Comparison of ENCODE assay signal across 1 fruit fly cellular context in genomic region chr3L:20444815-20445519, dm6.
A peak's percentile ranks its signal among the peaks of the same experiment; 100 is the strongest.
TF ChIP-seq lines count a peak whose summit lies in the region.

No protein-coding gene starts in this region.

TF ChIP-seq in whole organism, embryonic, 481 proteins besides CTCF, POLR2A, EP300 and RAD21 (continued from another document and continues in another):
- TF ChIP-seq Pdp1 (GFP tag; optimal IDR thresholded peaks at IDR 0.05; lab: Kevin White, UChicago): peak; percentile 13 to 49
- peak; percentile 44 for TF ChIP-seq mam (GFP tag; optimal IDR thresholded peaks at IDR 0.05; lab: Kevin White, UChicago)
- TF ChIP-seq gcm2 (GFP tag; optimal IDR thresholded peaks at IDR 0.05; lab: Kevin White, UChicago): peak; percentile 33
- TF ChIP-seq gem (tag; optimal IDR thresholded peaks at IDR 0.05; lab: Kevin White, UChicago): peak; percentile 92
- peak; percentile 84 for TF ChIP-seq BtbVII (GFP tag; optimal IDR thresholded peaks at IDR 0.05; lab: Kevin White, UChicago)
- TF ChIP-seq CG10147 (GFP tag; optimal IDR thresholded peaks at IDR 0.05; lab: Kevin White, UChicago): peak; percentile 78
- peak; percentile 80 for TF ChIP-seq MBD-R2 (GFP tag; IDR thresholded peaks at IDR 0.05; lab: Robert Waterston, UW)
- TF ChIP-seq CG12104 (GFP tag; optimal IDR thresholded peaks at IDR 0.05; lab: Kevin White, UChicago): peak; percentile 79
- TF ChIP-seq Dip3 (GFP tag; optimal IDR thresholded peaks at IDR 0.05; lab: Kevin White, UChicago): peak; percentile 9
- TF ChIP-seq CG17361 (GFP tag; IDR thresholded peaks at IDR 0.05; lab: Robert Waterston, UW): peak; percentile 92
- peak; percentile 14 for TF ChIP-seq MESR4 (GFP tag; optimal IDR thresholded peaks at IDR 0.05; lab: Kevin White, UChicago)
- peak; percentile 90 for TF ChIP-seq seq (GFP tag; IDR thresholded peaks at IDR 0.05; lab: Robert Waterston, UW)
- TF ChIP-seq inv (GFP tag; IDR thresholded peaks at IDR 0.05; lab: Robert Waterston, UW; ENCODE audit: partially characterized antibody): no peak
- TF ChIP-seq sens (GFP tag; lab: Kevin White, UChicago): peak; percentile 94
- peak; percentile 3 for TF ChIP-seq CG30020 (tag; optimal IDR thresholded peaks at IDR 0.05; lab: Kevin White, UChicago)
- TF ChIP-seq Aef1 (GFP tag; IDR thresholded peaks at IDR 0.05; lab: Robert Waterston, UW): peak; percentile 84
- peak; percentile 79 for TF ChIP-seq CG6272 (GFP tag; IDR thresholded peaks at IDR 0.05; lab: Robert Waterston, UW)
- TF ChIP-seq CG14667 (GFP tag; IDR thresholded peaks at IDR 0.05; lab: Robert Waterston, UW): peak; percentile 82
- peak; percentile 66 for TF ChIP-seq Dek (tag; optimal IDR thresholded peaks at IDR 0.05; lab: Kevin White, UChicago)
- no peak for TF ChIP-seq CG1792 (GFP tag; optimal IDR thresholded peaks at IDR 0.05; lab: Kevin White, UChicago)
- TF ChIP-seq BEAF-32 (GFP tag; optimal IDR thresholded peaks at IDR 0.05; lab: Kevin White, UChicago): no peak
- TF ChIP-seq CG4854 (GFP tag; optimal IDR thresholded peaks at IDR 0.05; lab: Kevin White, UChicago): peak; percentile 41
- TF ChIP-seq Ravus (GFP tag; IDR thresholded peaks at IDR 0.05; lab: Robert Waterston, UW): peak; percentile 80
- peak; percentile 84 for TF ChIP-seq tap (tag; optimal IDR thresholded peaks at IDR 0.05; lab: Kevin White, UChicago)
- TF ChIP-seq Mes4 (GFP tag; optimal IDR thresholded peaks at IDR 0.05; lab: Kevin White, UChicago): peak; percentile 15
- peak; percentile 70 for TF ChIP-seq CG14710 (tag; optimal IDR thresholded peaks at IDR 0.05; lab: Kevin White, UChicago)
- peak; percentile 87 for TF ChIP-seq Dbx (GFP tag; IDR thresholded peaks at IDR 0.05; lab: Robert Waterston, UW)
- TF ChIP-seq CG11695 (GFP tag; IDR thresholded peaks at IDR 0.05; lab: Robert Waterston, UW): peak; percentile 94
- no peak for TF ChIP-seq Kr (GFP tag; optimal IDR thresholded peaks at IDR 0.05; lab: Kevin White, UChicago)
- TF ChIP-seq CG7372 (GFP tag; IDR thresholded peaks at IDR 0.05; lab: Robert Waterston, UW): peak; percentile 87
- no peak for TF ChIP-seq slp2 (GFP tag; optimal IDR thresholded peaks at IDR 0.05; lab: Kevin White, UChicago)
- TF ChIP-seq CG1603 (tag; optimal IDR thresholded peaks at IDR 0.05; lab: Kevin White, UChicago): peak; percentile 90
- peak; percentile 94 for TF ChIP-seq Ada2b (GFP tag; IDR thresholded peaks at IDR 0.05; lab: Robert Waterston, UW)
- TF ChIP-seq sr (GFP tag; IDR thresholded peaks at IDR 0.05; lab: Robert Waterston, UW): peak; percentile 52; the same call in 1 of the 3 replicates
- TF ChIP-seq Atf-2 (GFP tag; optimal IDR thresholded peaks at IDR 0.05; lab: Kevin White, UChicago): no peak
- peak; percentile 94 for TF ChIP-seq zfh1 (GFP tag; IDR thresholded peaks at IDR 0.05; lab: Robert Waterston, UW)
- peak; percentile 83 for TF ChIP-seq CG17385 (GFP tag; optimal IDR thresholded peaks at IDR 0.05; lab: Kevin White, UChicago)
- no peak for TF ChIP-seq CG7745 (tag; optimal IDR thresholded peaks at IDR 0.05; lab: Kevin White, UChicago)
- TF ChIP-seq lola (GFP tag; optimal IDR thresholded peaks at IDR 0.05; lab: Kevin White, UChicago): peak in 1 of 3 experiments; percentile 60
- peak; percentile 74 for TF ChIP-seq CG17612 (GFP tag; IDR thresholded peaks at IDR 0.05; lab: Robert Waterston, UW)
- no peak for TF ChIP-seq CG14965 (GFP tag; optimal IDR thresholded peaks at IDR 0.05; lab: Kevin White, UChicago; ENCODE audit: borderline replicate concordance)
- peak; percentile 91 for TF ChIP-seq CG2712 (tag; optimal IDR thresholded peaks at IDR 0.05; lab: Kevin White, UChicago)
- TF ChIP-seq chif (GFP tag; optimal IDR thresholded peaks at IDR 0.05; lab: Kevin White, UChicago): peak; percentile 36 to 43
- peak; percentile 52 for TF ChIP-seq CG4360 (GFP tag; IDR thresholded peaks at IDR 0.05; lab: Robert Waterston, UW)
- TF ChIP-seq Lim3 (GFP tag; IDR thresholded peaks at IDR 0.05; lab: Robert Waterston, UW): peak; percentile 65; the same call in 1 of the 2 replicates
- peak; percentile 73 for TF ChIP-seq gcm (GFP tag; optimal IDR thresholded peaks at IDR 0.05; lab: Kevin White, UChicago)
- peak; percentile 10 for TF ChIP-seq tx (GFP tag; optimal IDR thresholded peaks at IDR 0.05; lab: Kevin White, UChicago)
- TF ChIP-seq CG34376 (GFP tag; optimal IDR thresholded peaks at IDR 0.05; lab: Kevin White, UChicago): peak; percentile 28
- TF ChIP-seq pzg (GFP tag; optimal IDR thresholded peaks at IDR 0.05; lab: Kevin White, UChicago): peak; percentile 0
- peak; percentile 84 for TF ChIP-seq CG8924 (tag; optimal IDR thresholded peaks at IDR 0.05; lab: Kevin White, UChicago)
- no peak for TF ChIP-seq crc (GFP tag; optimal IDR thresholded peaks at IDR 0.05; lab: Kevin White, UChicago)
- TF ChIP-seq wek (GFP tag; optimal IDR thresholded peaks at IDR 0.05; lab: Kevin White, UChicago): peak; percentile 49
- peak; percentile 92 for TF ChIP-seq sd (tag; optimal IDR thresholded peaks at IDR 0.05; lab: Kevin White, UChicago)
- TF ChIP-seq emc (GFP tag; optimal IDR thresholded peaks at IDR 0.05; lab: Kevin White, UChicago): no peak
- peak; percentile 58 for TF ChIP-seq kah (GFP tag; optimal IDR thresholded peaks at IDR 0.05; lab: Kevin White, UChicago)
- peak; percentile 85 for TF ChIP-seq Oaz (GFP tag; IDR thresholded peaks at IDR 0.05; lab: Robert Waterston, UW)
- no peak for TF ChIP-seq Dll (GFP tag; IDR thresholded peaks at IDR 0.05; lab: Robert Waterston, UW; ENCODE audit: partially characterized antibody)
- TF ChIP-seq Bteb2 (GFP tag; optimal IDR thresholded peaks at IDR 0.05; lab: Kevin White, UChicago): peak; percentile 29
- TF ChIP-seq CoRest (tag; optimal IDR thresholded peaks at IDR 0.05; lab: Kevin White, UChicago): peak; percentile 85
- peak; percentile 93 for TF ChIP-seq H15 (GFP tag; IDR thresholded peaks at IDR 0.05; lab: Robert Waterston, UW)
- TF ChIP-seq knrl (GFP tag; IDR thresholded peaks at IDR 0.05; lab: Robert Waterston, UW; ENCODE audit: partially characterized antibody): peak; percentile 35; the same call in 1 of the 3 replicates
- TF ChIP-seq Bgb (GFP tag; IDR thresholded peaks at IDR 0.05; lab: Robert Waterston, UW; ENCODE audit: partially characterized antibody): 0 out of 2 replicates have a peak, but pooled peaks have one; percentile 21
- TF ChIP-seq ftz-f1 (GFP tag; optimal IDR thresholded peaks at IDR 0.05; lab: Kevin White, UChicago): peak; percentile 3
- TF ChIP-seq CG30431 (GFP tag; optimal IDR thresholded peaks at IDR 0.05; lab: Kevin White, UChicago): peak; percentile 65
- no peak for TF ChIP-seq nerfin-2 (GFP tag; IDR thresholded peaks at IDR 0.05; lab: Robert Waterston, UW; ENCODE audit: partially characterized antibody)
- peak; percentile 73 for TF ChIP-seq cas (GFP tag; IDR thresholded peaks at IDR 0.05; lab: Robert Waterston, UW)
- TF ChIP-seq CG18599 (GFP tag; optimal IDR thresholded peaks at IDR 0.05; lab: Kevin White, UChicago): peak; percentile 87
- peak; percentile 92 for TF ChIP-seq row (GFP tag; IDR thresholded peaks at IDR 0.05; lab: Robert Waterston, UW)
- TF ChIP-seq Xrp1 (GFP tag; IDR thresholded peaks at IDR 0.05; lab: Robert Waterston, UW): peak; percentile 93
- TF ChIP-seq sug (tag; optimal IDR thresholded peaks at IDR 0.05; lab: Kevin White, UChicago): peak; percentile 53
- peak; percentile 86 for TF ChIP-seq CG30403 (GFP tag; optimal IDR thresholded peaks at IDR 0.05; lab: Kevin White, UChicago)
- peak; percentile 80 for TF ChIP-seq CG4820 (GFP tag; optimal IDR thresholded peaks at IDR 0.05; lab: Kevin White, UChicago)
- TF ChIP-seq CG1602 (GFP tag; optimal IDR thresholded peaks at IDR 0.05; lab: Kevin White, UChicago): peak; percentile 78
- peak; percentile 72; the same call in 1 of the 3 replicates for TF ChIP-seq jigr1 (GFP tag; IDR thresholded peaks at IDR 0.05; lab: Robert Waterston, UW)
- peak; percentile 85 for TF ChIP-seq gsb (GFP tag; IDR thresholded peaks at IDR 0.05; lab: Robert Waterston, UW)
- TF ChIP-seq pb (GFP tag; optimal IDR thresholded peaks at IDR 0.05; lab: Kevin White, UChicago): no peak
- peak; percentile 76 for TF ChIP-seq Chrac-16 (GFP tag; optimal IDR thresholded peaks at IDR 0.05; lab: Kevin White, UChicago)
- peak; percentile 83 for TF ChIP-seq Asciz (GFP tag; optimal IDR thresholded peaks at IDR 0.05; lab: Kevin White, UChicago)
- peak in 1 of 2 experiments; percentile 27 for TF ChIP-seq crp (GFP tag; optimal IDR thresholded peaks at IDR 0.05; lab: Kevin White, UChicago)
- no peak for TF ChIP-seq sima (GFP tag; optimal IDR thresholded peaks at IDR 0.05; lab: Kevin White, UChicago)
- peak; percentile 68 for TF ChIP-seq gt (GFP tag; IDR thresholded peaks at IDR 0.05; lab: Robert Waterston, UW)
- TF ChIP-seq zen2 (GFP tag; IDR thresholded peaks at IDR 0.05; lab: Robert Waterston, UW; ENCODE audit: partially characterized antibody): no peak
- peak; percentile 30; the same call in 1 of the 2 replicates for TF ChIP-seq Dip2 (GFP tag; IDR thresholded peaks at IDR 0.05; lab: Robert Waterston, UW)
- peak; percentile 81 for TF ChIP-seq wor (GFP tag; IDR thresholded peaks at IDR 0.05; lab: Robert Waterston, UW)
- peak; percentile 89 for TF ChIP-seq CG11504 (tag; optimal IDR thresholded peaks at IDR 0.05; lab: Kevin White, UChicago)
- TF ChIP-seq nom (GFP tag; optimal IDR thresholded peaks at IDR 0.05; lab: Kevin White, UChicago): peak; percentile 33
- TF ChIP-seq dm (GFP tag; optimal IDR thresholded peaks at IDR 0.05; lab: Kevin White, UChicago): no peak
- TF ChIP-seq otp (GFP tag; IDR thresholded peaks at IDR 0.05; lab: Robert Waterston, UW): peak; percentile 84
- peak; percentile 87 for TF ChIP-seq nmo (GFP tag; optimal IDR thresholded peaks at IDR 0.05; lab: Kevin White, UChicago)
- TF ChIP-seq CG13296 (GFP tag; optimal IDR thresholded peaks at IDR 0.05; lab: Kevin White, UChicago): peak; percentile 74
- peak; percentile 79 for TF ChIP-seq CG10267 (tag; optimal IDR thresholded peaks at IDR 0.05; lab: Kevin White, UChicago)
- TF ChIP-seq unpg (GFP tag; optimal IDR thresholded peaks at IDR 0.05; lab: Kevin White, UChicago): peak; percentile 93
- TF ChIP-seq Opbp (GFP tag; IDR thresholded peaks at IDR 0.05; lab: Robert Waterston, UW; ENCODE audit: partially characterized antibody): no peak
- TF ChIP-seq Ets97D (GFP tag; optimal IDR thresholded peaks at IDR 0.05; lab: Kevin White, UChicago): peak; percentile 13
- peak; percentile 90 for TF ChIP-seq E2f1 (GFP tag; IDR thresholded peaks at IDR 0.05; lab: Robert Waterston, UW)
- TF ChIP-seq CG2199 (GFP tag; IDR thresholded peaks at IDR 0.05; lab: Robert Waterston, UW): peak; percentile 95
- peak; percentile 75 for TF ChIP-seq Vsx1 (GFP tag; optimal IDR thresholded peaks at IDR 0.05; lab: Kevin White, UChicago)
- peak; percentile 80; the same call in 1 of the 2 replicates for TF ChIP-seq rib (GFP tag; IDR thresholded peaks at IDR 0.05; lab: Robert Waterston, UW)
- TF ChIP-seq sna (GFP tag; IDR thresholded peaks at IDR 0.05; lab: Robert Waterston, UW; ENCODE audit: partially characterized antibody): no peak
- 0 out of 2 replicates have a peak, but pooled peaks have one; percentile 27 for TF ChIP-seq tna (GFP tag; IDR thresholded peaks at IDR 0.05; lab: Robert Waterston, UW; ENCODE audit: partially characterized antibody)
- peak; percentile 87 for TF ChIP-seq ttk (GFP tag; IDR thresholded peaks at IDR 0.05; lab: Robert Waterston, UW)
- peak; percentile 66 for TF ChIP-seq CG4707 (GFP tag; optimal IDR thresholded peaks at IDR 0.05; lab: Kevin White, UChicago)
- no peak for TF ChIP-seq CG3838 (GFP tag; optimal IDR thresholded peaks at IDR 0.05; lab: Kevin White, UChicago)
- TF ChIP-seq Ssrp (tag; optimal IDR thresholded peaks at IDR 0.05; lab: Kevin White, UChicago): peak; percentile 82
- peak; percentile 53 for TF ChIP-seq CG31365 (tag; optimal IDR thresholded peaks at IDR 0.05; lab: Kevin White, UChicago)
- no peak for TF ChIP-seq z (GFP tag; IDR thresholded peaks at IDR 0.05; lab: Robert Waterston, UW)
- TF ChIP-seq lbe (GFP tag; optimal IDR thresholded peaks at IDR 0.05; lab: Kevin White, UChicago): peak; percentile 91
- TF ChIP-seq Optix (GFP tag; IDR thresholded peaks at IDR 0.05; lab: Robert Waterston, UW): peak; percentile 88
- peak; percentile 43 for TF ChIP-seq CG15696 (tag; optimal IDR thresholded peaks at IDR 0.05; lab: Kevin White, UChicago)
- TF ChIP-seq CG17829 (tag; optimal IDR thresholded peaks at IDR 0.05; lab: Kevin White, UChicago): peak; percentile 85
- TF ChIP-seq CG12391 (tag; optimal IDR thresholded peaks at IDR 0.05; lab: Kevin White, UChicago): peak; percentile 84
- TF ChIP-seq Nf-YC (tag; optimal IDR thresholded peaks at IDR 0.05; lab: Kevin White, UChicago): peak; percentile 47
- peak; percentile 90 for TF ChIP-seq ara (GFP tag; IDR thresholded peaks at IDR 0.05; lab: Robert Waterston, UW)
- TF ChIP-seq CG6254 (GFP tag; optimal IDR thresholded peaks at IDR 0.05; lab: Kevin White, UChicago): peak; percentile 84
- TF ChIP-seq Ets65A (GFP tag; lab: Kevin White, UChicago): peak; percentile 83
- no peak for TF ChIP-seq D (optimal IDR thresholded peaks at IDR 0.05; lab: Kevin White, UChicago)
- TF ChIP-seq D (GFP tag; optimal IDR thresholded peaks at IDR 0.05; lab: Kevin White, UChicago): peak; percentile 80
- TF ChIP-seq insv (GFP tag; optimal IDR thresholded peaks at IDR 0.05; lab: Kevin White, UChicago): no peak
- peak; percentile 91 for TF ChIP-seq CG6689 (GFP tag; IDR thresholded peaks at IDR 0.05; lab: Robert Waterston, UW)
- TF ChIP-seq Neu2 (GFP tag; optimal IDR thresholded peaks at IDR 0.05; lab: Kevin White, UChicago; ENCODE audit: borderline replicate concordance): no peak
- peak; percentile 74 for TF ChIP-seq HmgZ (tag; optimal IDR thresholded peaks at IDR 0.05; lab: Kevin White, UChicago)
- no peak for TF ChIP-seq CG8478 (optimal IDR thresholded peaks at IDR 0.05; lab: Kevin White, UChicago)
- TF ChIP-seq Elba2 (GFP tag; optimal IDR thresholded peaks at IDR 0.05; lab: Kevin White, UChicago): peak; percentile 32
- TF ChIP-seq CG7357 (GFP tag; IDR thresholded peaks at IDR 0.05; lab: Robert Waterston, UW): peak; percentile 80; the same call in 2 of the 3 replicates
- TF ChIP-seq D19B (GFP tag; optimal IDR thresholded peaks at IDR 0.05; lab: Kevin White, UChicago): peak; percentile 54
- TF ChIP-seq CG31441 (GFP tag; IDR thresholded peaks at IDR 0.05; lab: Robert Waterston, UW): peak; percentile 89
- peak; percentile 78 for TF ChIP-seq CG15514 (GFP tag; optimal IDR thresholded peaks at IDR 0.05; lab: Kevin White, UChicago)
- TF ChIP-seq CG10654 (GFP tag; optimal IDR thresholded peaks at IDR 0.05; lab: Kevin White, UChicago): peak; percentile 75
- TF ChIP-seq CG12155 (GFP tag; optimal IDR thresholded peaks at IDR 0.05; lab: Kevin White, UChicago): peak; percentile 56
- TF ChIP-seq CG12299 (tag; optimal IDR thresholded peaks at IDR 0.05; lab: Kevin White, UChicago): peak; percentile 40
